Worm (Caenorhabditis elegans) whole organism, L4 larva: ENCODE results near the gene W01G7.4.
"Not testable (repeated sequence)": the region's sequence is repeated elsewhere in the genome, so short reads cannot be mapped to it uniquely, and the experiment has no call there.

Experiments used
- F10B5.3 ChIP-seq: sonication (generic microtip); optimal IDR thresholded peaks from 2 replicates; lab custom pipeline; 2016; ENCODE audit warnings: mild to moderate bottlenecking, missing genetic modification characterization, missing compliant biosample characterization
- F37D6.2 ChIP-seq: sonication (generic microtip); optimal IDR thresholded peaks from 2 replicates; lab custom pipeline; 2016; ENCODE audit warnings: mild to moderate bottlenecking, missing genetic modification characterization, missing compliant biosample characterization
- Y75B8A.6 ChIP-seq: fragments of 200-800 bp; sonication (Bioruptor generic); IDR thresholded peaks from 2 replicates; pipeline ENCODE4 v1.3.6; 2022; ENCODE audit warnings: missing genetic modification reagents, missing genetic modification characterization, missing compliant biosample characterization
- ama-1 ChIP-seq: fragments of 150-350 bp; optimal IDR thresholded peaks from 2 replicates; lab custom pipeline; 2014; ENCODE audit warnings: inconsistent platforms, mixed read lengths
- arid-1 ChIP-seq: fragments of 200-800 bp; sonication (Bioruptor generic); conservative IDR thresholded peaks from 2 replicates; pipeline ENCODE4 v1.3.6; 2022; ENCODE audit warnings: missing genetic modification reagents, missing genetic modification characterization, missing compliant biosample characterization
- ceh-28 ChIP-seq: fragments of 150-350 bp; optimal IDR thresholded peaks from 2 replicates; lab custom pipeline; 2014; ENCODE audit warnings: missing biosample characterization, missing genetic modification reagents, missing genetic modification characterization
- ces-1 ChIP-seq: fragments of 150-350 bp; sonication (generic microtip); optimal IDR thresholded peaks from 4 replicates; lab custom pipeline; 2014; ENCODE audit warnings: missing biosample characterization, missing genetic modification reagents, missing genetic modification characterization
- cey-2 ChIP-seq: sonication (generic microtip); optimal IDR thresholded peaks from 3 replicates; lab custom pipeline; 2017; ENCODE audit warnings: missing genetic modification characterization, mild to moderate bottlenecking, missing compliant biosample characterization, antibody characterized with exemption, borderline replicate concordance; ENCODE audit not compliant: insufficient read depth
- ctbp-1 ChIP-seq: fragments of 200-800 bp; sonication (Bioruptor generic); IDR thresholded peaks from 2 replicates; pipeline ENCODE4 v1.3.6; 2022; ENCODE audit warnings: missing genetic modification reagents, missing genetic modification characterization, missing compliant biosample characterization
- dmd-6 ChIP-seq: fragments of 200-800 bp; sonication (Bioruptor generic); IDR thresholded peaks from 2 replicates; pipeline ENCODE4 v1.3.6; 2022; ENCODE audit warnings: missing genetic modification reagents, missing genetic modification characterization, missing compliant biosample characterization
- dmd-8 ChIP-seq: fragments of 200-800 bp; sonication (Bioruptor generic); IDR thresholded peaks from 2 replicates; pipeline ENCODE4 v1.3.6; 2022; ENCODE audit warnings: missing genetic modification characterization, missing compliant biosample characterization
- duxl-1 ChIP-seq: sonication (generic microtip); optimal IDR thresholded peaks from 2 replicates; lab custom pipeline; 2016; ENCODE audit warnings: mild to moderate bottlenecking, missing genetic modification characterization, moderate library complexity, missing compliant biosample characterization; ENCODE audit not compliant: poor library complexity
- egl-43 ChIP-seq: fragments of 200-800 bp; sonication (Bioruptor generic); IDR thresholded peaks from 2 replicates; pipeline ENCODE4 v1.3.6; 2022; ENCODE audit warnings: missing genetic modification reagents, missing genetic modification characterization, missing compliant biosample characterization
- fos-1 ChIP-seq: fragments of 150-350 bp; optimal IDR thresholded peaks from 2 replicates; lab custom pipeline; 2014; ENCODE audit warnings: missing biosample characterization, missing genetic modification characterization
- hmg-1.1 ChIP-seq: fragments of 200-800 bp; sonication (Bioruptor generic); IDR thresholded peaks from 2 replicates; pipeline ENCODE4 v1.3.6; 2022; ENCODE audit warnings: missing genetic modification reagents, missing genetic modification characterization, missing compliant biosample characterization
- lin-39 ChIP-seq: fragments of 150-350 bp; optimal IDR thresholded peaks from 2 replicates; lab custom pipeline; 2014; ENCODE audit warnings: missing biosample characterization, missing genetic modification reagents, missing genetic modification characterization
- madf-5 ChIP-seq, 2 experiments: fragments of 200-800 bp; sonication (Bioruptor generic); IDR thresholded peaks; 2 replicates each; pipeline ENCODE4 v1.3.6; 2022; ENCODE audit warnings: missing compliant biosample characterization in 2 of 2, missing genetic modification characterization in 2 of 2
- madf-9 ChIP-seq: fragments of 200-800 bp; sonication (Bioruptor generic); conservative IDR thresholded peaks from 2 replicates; pipeline ENCODE4 v1.3.6; 2022; ENCODE audit warnings: missing genetic modification reagents, missing genetic modification characterization, missing compliant biosample characterization
- mdl-1 ChIP-seq, 2 experiments: fragments of 150-350 bp in 1 of 2; sonication (generic microtip) in 1 of 2; optimal IDR thresholded peaks; 2 replicates each; lab custom pipeline; 2014 to 2017; ENCODE audit warnings: missing biosample characterization in 2 of 2, missing genetic modification characterization in 2 of 2
- nhr-102 ChIP-seq: sonication (generic microtip); optimal IDR thresholded peaks from 2 replicates; lab custom pipeline; 2016; ENCODE audit warnings: mild to moderate bottlenecking, missing genetic modification characterization, moderate library complexity, missing compliant biosample characterization
- nhr-11 ChIP-seq: fragments of 150-350 bp; optimal IDR thresholded peaks from 2 replicates; lab custom pipeline; 2014; ENCODE audit warnings: missing biosample characterization, missing genetic modification characterization
- nhr-42 ChIP-seq: fragments of 200-800 bp; sonication (Bioruptor generic); IDR thresholded peaks from 2 replicates; pipeline ENCODE4 v1.3.6; 2022; ENCODE audit warnings: missing genetic modification characterization, missing compliant biosample characterization
- nhr-48 ChIP-seq: sonication (generic microtip); optimal IDR thresholded peaks from 2 replicates; lab custom pipeline; 2016; ENCODE audit warnings: mild to moderate bottlenecking, missing genetic modification characterization, missing compliant biosample characterization
- nhr-6 ChIP-seq: fragments of 150-350 bp; optimal IDR thresholded peaks from 2 replicates; lab custom pipeline; 2014; ENCODE audit warnings: missing biosample characterization, missing genetic modification characterization
- nhr-76 ChIP-seq: fragments of 150-350 bp; optimal IDR thresholded peaks from 2 replicates; lab custom pipeline; 2014; ENCODE audit warnings: missing biosample characterization, missing genetic modification characterization
- php-3 ChIP-seq: fragments of 200-800 bp; sonication (Bioruptor generic); IDR thresholded peaks from 2 replicates; pipeline ENCODE4 v1.3.6; 2022; ENCODE audit warnings: missing genetic modification reagents, missing genetic modification characterization, missing compliant biosample characterization
- pqm-1 ChIP-seq: sonication (generic microtip); optimal IDR thresholded peaks from 2 replicates; lab custom pipeline; 2017; ENCODE audit warnings: missing biosample characterization, missing genetic modification characterization
- set-16 ChIP-seq: fragments of 200-800 bp; sonication (Bioruptor generic); IDR thresholded peaks from 2 replicates; pipeline ENCODE4 v1.3.6; 2022; ENCODE audit warnings: missing genetic modification reagents, missing genetic modification characterization, missing compliant biosample characterization
- skn-1 ChIP-seq: fragments of 150-350 bp; optimal IDR thresholded peaks from 2 replicates; lab custom pipeline; 2014; ENCODE audit warnings: missing biosample characterization, missing genetic modification characterization
- snpc-1.2 ChIP-seq: fragments of 200-800 bp; sonication (Bioruptor generic); IDR thresholded peaks from 2 replicates; pipeline ENCODE4 v1.3.6; 2022; ENCODE audit warnings: missing genetic modification reagents, missing genetic modification characterization, missing compliant biosample characterization
- tra-1 ChIP-seq: fragments of 200-800 bp; sonication (Bioruptor generic); IDR thresholded peaks from 2 replicates; pipeline ENCODE4 v1.3.6; 2022; ENCODE audit warnings: missing genetic modification reagents, missing genetic modification characterization, missing compliant biosample characterization
- unc-130 ChIP-seq: sonication (generic microtip); optimal IDR thresholded peaks from 2 replicates; lab custom pipeline; 2016; ENCODE audit warnings: missing genetic modification reagents, missing genetic modification characterization, missing compliant biosample characterization
- unc-39 ChIP-seq: sonication (generic microtip); optimal IDR thresholded peaks from 2 replicates; lab custom pipeline; 2017; ENCODE audit warnings: missing biosample characterization, missing genetic modification characterization
- unc-62 ChIP-seq, 3 experiments: fragments of 150-350 bp in 1 of 3; sonication (generic microtip); optimal IDR thresholded peaks in 2 of 3; peaks in 1 of 3; 1 replicate in 1 of 3; 2 replicates in 2 of 3; lab custom pipeline; 2014 to 2017; ENCODE audit warnings: missing biosample characterization in 3 of 3, missing genetic modification characterization in 3 of 3, missing genetic modification reagents in 3 of 3, missing genotype in 1 of 3
- vab-7 ChIP-seq: fragments of 200-800 bp; sonication (Bioruptor generic); IDR thresholded peaks from 2 replicates; pipeline ENCODE4 v1.3.6; 2022; ENCODE audit warnings: missing genetic modification reagents, missing genetic modification characterization, missing compliant biosample characterization

Gene W01G7.4

DNA sequence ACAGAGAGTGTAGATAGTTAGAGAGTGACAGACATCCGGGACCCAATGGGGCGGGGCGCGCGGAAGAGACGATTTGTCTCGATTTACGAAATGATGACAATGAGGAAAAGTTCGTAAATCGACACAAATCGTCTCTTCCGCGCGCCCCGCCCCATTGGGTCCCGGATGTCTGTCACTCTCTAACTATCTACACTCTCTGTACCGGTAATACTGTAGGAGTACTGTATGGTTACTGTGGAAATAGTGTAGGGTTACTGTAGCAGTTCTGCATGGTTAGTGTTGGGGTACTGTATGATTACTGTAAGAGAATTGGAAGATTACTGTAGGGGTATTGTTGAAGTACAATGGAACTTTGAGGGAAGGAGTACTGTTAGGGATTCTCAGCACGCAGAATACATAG is 39.3 kb upstream of the W01G7.4 start, which contains the start of gene F01D5.10:
Gene F01D5.10 (minus strand): TSS at position 101 of the 400 bp plus-strand sequence.
- TF ChIP-seq fos-1 (tag; lab: Kevin White, UChicago); tra-1 (GFP tag; lab: Robert Waterston, UW); F37D6.2: not testable (repeated sequence)

DNA sequence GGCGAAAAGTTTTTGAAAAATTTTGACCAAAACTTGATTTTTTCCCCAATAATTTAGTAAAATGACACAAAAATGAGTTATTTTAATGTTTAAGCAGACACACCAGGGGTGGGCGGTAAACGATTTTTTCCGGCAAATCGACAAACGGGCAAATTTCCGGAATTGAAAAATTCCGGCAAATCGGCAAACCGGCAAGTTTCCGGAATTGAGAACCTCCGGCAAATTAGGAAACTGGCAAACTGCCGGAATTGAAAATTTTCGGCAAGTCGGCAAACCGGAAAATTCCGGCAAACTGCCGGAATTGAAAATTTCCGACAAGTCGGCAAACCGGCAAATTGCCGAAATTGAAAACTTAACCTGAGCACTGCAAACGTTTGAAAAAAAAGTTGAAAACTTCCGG is 27.8 kb upstream of the W01G7.4 start:
- TF ChIP-seq egl-43 (no peak), arid-1 (GFP tag; lab: Robert Waterston, UW) (0 out of 2 replicates have a peak, but pooled peaks have one; percentile 15), madf-9 (GFP tag; lab: Robert Waterston, UW) (0 out of 2 replicates have a peak, but pooled peaks have one; percentile 27), hmg-1.1 (GFP tag; lab: Robert Waterston, UW) (0 out of 2 replicates have a peak, but pooled peaks have one; percentile 12), fos-1 (tag; lab: Kevin White, UChicago) (no peak), unc-130 (GFP tag; lab: Kevin White, UChicago) (no peak), nhr-102 (peak; percentile 13), ctbp-1 (0 out of 2 replicates have a peak, but pooled peaks have one; percentile 32), nhr-42 (GFP tag; lab: Robert Waterston, UW) (peak; percentile 47; the same call in 1 of the 2 replicates), dmd-8 (GFP tag; lab: Robert Waterston, UW) (no peak), pqm-1 (no peak), dmd-6 (GFP tag; lab: Robert Waterston, UW) (no peak), lin-39 (tag; lab: Kevin White, UChicago) (no peak), unc-39 (tag; lab: Kevin White, UChicago) (no peak), madf-5 (GFP tag; IDR thresholded peaks at IDR 0.05; lab: Robert Waterston, UW) (peak in 1 of 2 experiments; percentile 76; a peak in 2 of 4 replicates), mdl-1 (tag; optimal IDR thresholded peaks at IDR 0.05; lab: Kevin White, UChicago) (no peak), ceh-28 (tag; lab: Kevin White, UChicago) (no peak), nhr-48 (tag; lab: Kevin White, UChicago) (no peak), ces-1 (GFP tag; lab: Kevin White, UChicago) (no peak), unc-62 (GFP tag; optimal IDR thresholded peaks at IDR 0.05 in 1 of 2; lab: Kevin White, UChicago) (no peak), unc-62 (tag; optimal IDR thresholded peaks at IDR 0.05; lab: Kevin White, UChicago) (no peak), cey-2 (tag; lab: Kevin White, UChicago) (no peak), nhr-76 (tag; lab: Kevin White, UChicago) (no peak), php-3 (GFP tag; lab: Robert Waterston, UW) (no peak), set-16 (peak; percentile 11; the same call in 1 of the 2 replicates), tra-1 (GFP tag; lab: Robert Waterston, UW) (peak; percentile 45; the same call in 1 of the 2 replicates), snpc-1.2 (GFP tag; lab: Robert Waterston, UW) (no peak)

DNA sequence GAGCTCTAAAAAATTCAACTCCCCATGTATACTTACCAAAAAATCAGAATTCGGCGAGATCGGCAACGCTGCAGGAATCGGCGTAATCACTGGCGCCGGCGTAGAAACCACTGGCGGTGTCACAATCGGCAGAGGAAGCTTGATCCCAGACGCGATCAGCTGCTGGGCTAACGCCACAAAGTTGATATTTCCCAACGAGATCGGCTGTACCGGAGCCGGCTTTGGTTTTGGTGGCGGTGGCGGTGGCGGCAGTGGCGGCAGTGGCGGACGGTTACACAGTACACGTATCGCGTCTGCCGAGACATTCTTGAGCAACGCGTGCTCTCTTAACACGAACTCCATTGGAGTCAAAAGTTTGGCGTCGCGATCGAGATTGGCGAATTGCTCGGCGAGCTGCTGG is 26.0 kb upstream of the W01G7.4 start:
- TF ChIP-seq ama-1 (no peak), hmg-1.1 (GFP tag; lab: Robert Waterston, UW) (no peak), nhr-48 (tag; lab: Kevin White, UChicago) (no peak), nhr-42 (GFP tag; lab: Robert Waterston, UW) (0 out of 2 replicates have a peak, but pooled peaks have one; percentile 9), duxl-1 (tag; lab: Kevin White, UChicago) (no peak), vab-7 (GFP tag; lab: Robert Waterston, UW) (no peak), lin-39 (tag; lab: Kevin White, UChicago) (no peak), nhr-6 (tag; lab: Kevin White, UChicago) (no peak), skn-1 (tag; lab: Kevin White, UChicago) (no peak), nhr-11 (no peak), F10B5.3 (tag; lab: Kevin White, UChicago) (no peak), set-16 (peak; percentile 81), Y75B8A.6 (no peak)
